Worm (Caenorhabditis elegans): Measurements from ENCODE around the gene C14C6.13.

DNA sequence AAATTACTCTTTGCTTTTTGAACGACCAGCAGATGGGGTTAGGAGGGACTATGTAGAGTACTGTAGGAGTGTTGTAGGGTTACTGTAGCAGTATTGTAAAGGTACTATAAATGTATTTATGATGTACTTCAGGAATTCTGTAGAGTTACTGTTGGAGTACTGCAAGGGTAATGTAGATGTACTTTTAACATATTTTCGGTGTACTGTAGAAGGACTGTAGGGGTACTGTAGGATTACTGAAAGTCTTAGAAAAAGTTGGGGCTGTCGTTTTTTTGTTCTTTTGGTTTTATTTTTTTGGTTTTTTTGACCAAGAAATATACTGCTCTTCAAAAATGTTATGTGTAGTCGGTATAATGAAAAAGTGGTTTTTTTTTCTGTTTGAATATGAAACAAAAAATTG, 24.1 kb upstream of the C14C6.13 start:
- TF ChIP-seq unc-62 (GFP tag; optimal IDR thresholded peaks at IDR 0.05) (no peak), snpc-4 (tag; optimal IDR thresholded peaks at IDR 0.05) (no peak), lin-15B (tag; optimal IDR thresholded peaks at IDR 0.05) (no peak), daf-12 (tag; optimal IDR thresholded peaks at IDR 0.05) (no peak), elt-2 (tag; optimal IDR thresholded peaks at IDR 0.05) (no peak), ama-1 (optimal IDR thresholded peaks at IDR 0.05) (no peak), nhr-77 (tag; optimal IDR thresholded peaks at IDR 0.05) (no peak), nhr-76 (tag; optimal IDR thresholded peaks at IDR 0.05) (no peak), ZK546.5 (tag; optimal IDR thresholded peaks at IDR 0.05) (no peak)
